Fruit fly (Drosophila melanogaster): ENCODE data around the gene Arpc4.

The Arpc4 gene

dm6 chr2L:6086771-6087170 lies 38.2 kb upstream of the Arpc4 start:
- TF ChIP-seq Myc (optimal IDR thresholded peaks at IDR 0.05) (no peak), h (optimal IDR thresholded peaks at IDR 0.05) (no peak), psq (optimal IDR thresholded peaks at IDR 0.05) (no peak)

- TF ChIP-seq h (optimal IDR thresholded peaks at IDR 0.05) (no peak), Sin3A (optimal IDR thresholded peaks at IDR 0.05) (no peak)
Observed at dm6 chr2L:6087685-6088084, 37.2 kb upstream of the Arpc4 start.

- TF ChIP-seq insv (optimal IDR thresholded peaks at IDR 0.05) (no peak), ttk (optimal IDR thresholded peaks at IDR 0.05) (no peak), psq (optimal IDR thresholded peaks at IDR 0.05) (no peak), Myc (optimal IDR thresholded peaks at IDR 0.05) (no peak), h (optimal IDR thresholded peaks at IDR 0.05) (no peak), Sin3A (optimal IDR thresholded peaks at IDR 0.05) (no peak)
Observed at dm6 chr2L:6088371-6089365, 36.3 kb upstream of the Arpc4 start.

dm6 chr2L:6089604-6090198 lies 35.2 kb upstream of the Arpc4 start:
- TF ChIP-seq insv (optimal IDR thresholded peaks at IDR 0.05) = no peak
- no peak for TF ChIP-seq h (optimal IDR thresholded peaks at IDR 0.05)
- TF ChIP-seq ttk (optimal IDR thresholded peaks at IDR 0.05) = no peak
- TF ChIP-seq Sin3A (optimal IDR thresholded peaks at IDR 0.05) = no peak
- TF ChIP-seq psq (optimal IDR thresholded peaks at IDR 0.05) = no peak
- TF ChIP-seq Myc (optimal IDR thresholded peaks at IDR 0.05) = no peak

- no peak for TF ChIP-seq ttk (optimal IDR thresholded peaks at IDR 0.05)
Observed at dm6 chr2L:6090365-6090764, 34.6 kb upstream of the Arpc4 start.

dm6 chr2L:6090786-6091716 lies 33.9 kb upstream of the Arpc4 start, which contains the start of gene CG45075:
Gene CG45075, plus strand, starts transcription at chr2L:6091412.
- no peak for TF ChIP-seq ttk (optimal IDR thresholded peaks at IDR 0.05)

- TF ChIP-seq insv (optimal IDR thresholded peaks at IDR 0.05) (no peak), Myc (optimal IDR thresholded peaks at IDR 0.05) (no peak)
Observed at dm6 chr2L:6092300-6092699, 32.6 kb upstream of the Arpc4 start.

dm6 chr2L:6098479-6099269 lies 26.3 kb upstream of the Arpc4 start, which contains the start of gene CG9175:
Gene CG9175, minus strand, starts transcription at chr2L:6098966.
- TF ChIP-seq psq (optimal IDR thresholded peaks at IDR 0.05) (no peak), Sin3A (optimal IDR thresholded peaks at IDR 0.05) (no peak), h (optimal IDR thresholded peaks at IDR 0.05) (no peak), ttk (optimal IDR thresholded peaks at IDR 0.05) (no peak), Myc (optimal IDR thresholded peaks at IDR 0.05) (no peak)

- no peak for TF ChIP-seq insv (optimal IDR thresholded peaks at IDR 0.05)
- TF ChIP-seq Sin3A (optimal IDR thresholded peaks at IDR 0.05) = no peak
- no peak for TF ChIP-seq h (optimal IDR thresholded peaks at IDR 0.05)
- no peak for TF ChIP-seq psq (optimal IDR thresholded peaks at IDR 0.05)
- TF ChIP-seq ttk (optimal IDR thresholded peaks at IDR 0.05) = no peak
- TF ChIP-seq Myc (optimal IDR thresholded peaks at IDR 0.05) = no peak
Observed at dm6 chr2L:6099270-6099644, 25.7 kb upstream of the Arpc4 start.

dm6 chr2L:6100202-6100689 lies 24.7 kb upstream of the Arpc4 start, which contains the start of gene stai:
Gene stai, plus strand, starts transcription at chr2L:6100377.
- TF ChIP-seq insv (optimal IDR thresholded peaks at IDR 0.05) (no peak), ttk (optimal IDR thresholded peaks at IDR 0.05) (no peak), h (optimal IDR thresholded peaks at IDR 0.05) (no peak), Sin3A (optimal IDR thresholded peaks at IDR 0.05) (no peak), Myc (optimal IDR thresholded peaks at IDR 0.05) (no peak), psq (optimal IDR thresholded peaks at IDR 0.05) (no peak)

- TF ChIP-seq Myc (optimal IDR thresholded peaks at IDR 0.05) (no peak), insv (optimal IDR thresholded peaks at IDR 0.05) (no peak), Sin3A (optimal IDR thresholded peaks at IDR 0.05) (no peak), psq (optimal IDR thresholded peaks at IDR 0.05) (no peak), h (optimal IDR thresholded peaks at IDR 0.05) (no peak), ttk (optimal IDR thresholded peaks at IDR 0.05) (no peak)
Observed at dm6 chr2L:6109313-6109847, 15.6 kb upstream of the Arpc4 start.

Data from Kc167 (cell line).